Fruit fly (Drosophila melanogaster): ENCODE measurements around the gene Pex5.

- TF ChIP-seq Snoo (tag; optimal IDR thresholded peaks at IDR 0.05), result no peak
- TF ChIP-seq CG13204 (GFP tag; optimal IDR thresholded peaks at IDR 0.05), result no peak
- TF ChIP-seq CG4496 (GFP tag; IDR thresholded peaks at IDR 0.05), result no peak
- no peak for TF ChIP-seq CG17806 (tag; optimal IDR thresholded peaks at IDR 0.05)
- TF ChIP-seq Ets98B (GFP tag; IDR thresholded peaks at IDR 0.05), result no peak
- TF ChIP-seq EcR (GFP tag; optimal IDR thresholded peaks at IDR 0.05), result no peak
- no peak for TF ChIP-seq CG14655 (GFP tag; optimal IDR thresholded peaks at IDR 0.05)
- TF ChIP-seq gl (tag; optimal IDR thresholded peaks at IDR 0.05), result no peak
- TF ChIP-seq CG34367 (tag; optimal IDR thresholded peaks at IDR 0.05), result no peak
- no peak for TF ChIP-seq fd96Ca (GFP tag; IDR thresholded peaks at IDR 0.05)
- TF ChIP-seq Pif1A (GFP tag; optimal IDR thresholded peaks at IDR 0.05), result no peak
Observed at dm6 chrX:1873515-1874126, 4.8 kb upstream of the Pex5 start, which contains the start of the genes Pgam5 and Vps26.
